Worm (Caenorhabditis elegans) whole organism, late embryonic: ENCODE data around the gene C26B9.5.
A peak's percentile ranks its signal among the peaks of the same experiment; 100 is the strongest.

ENCODE experiments used
- C08G9.2 ChIP-seq: sonication (generic microtip); optimal IDR thresholded peaks from 2 replicates; lab custom pipeline; 2016; ENCODE audit warnings: mild to moderate bottlenecking, missing genetic modification characterization, moderate library complexity, missing compliant biosample characterization
- C38D4.7 ChIP-seq: fragments of 200-800 bp; sonication (Bioruptor generic); optimal IDR thresholded peaks from 2 replicates; lab custom pipeline; 2018; ENCODE audit warnings: mild to moderate bottlenecking, missing genetic modification characterization, moderate library complexity, missing compliant biosample characterization
- F13H6.1 ChIP-seq: sonication (generic microtip); optimal IDR thresholded peaks from 2 replicates; lab custom pipeline; 2016; ENCODE audit warnings: missing genetic modification characterization, missing compliant biosample characterization
- K09A11.1 ChIP-seq: sonication (generic microtip); optimal IDR thresholded peaks from 2 replicates; lab custom pipeline; 2017; ENCODE audit warnings: antibody characterized with exemption, mild to moderate bottlenecking, missing genetic modification characterization, missing compliant biosample characterization; ENCODE audit not compliant: insufficient read depth
- T23F11.4 ChIP-seq: fragments of 200-800 bp; sonication (Bioruptor generic); optimal IDR thresholded peaks from 2 replicates; lab custom pipeline; 2018; ENCODE audit warnings: mild to moderate bottlenecking, missing genetic modification characterization, missing compliant biosample characterization
- Y22D7AL.16 ChIP-seq: sonication (generic microtip); optimal IDR thresholded peaks from 2 replicates; lab custom pipeline; 2016; ENCODE audit warnings: missing genetic modification characterization, missing compliant biosample characterization
- ama-1 ChIP-seq: fragments of 150-350 bp; optimal IDR thresholded peaks from 2 replicates; lab custom pipeline; 2014
- ceh-18 ChIP-seq: sonication (generic microtip); optimal IDR thresholded peaks from 2 replicates; lab custom pipeline; 2016; ENCODE audit warnings: missing genetic modification characterization, missing compliant biosample characterization
- ceh-2 ChIP-seq: sonication (generic microtip); optimal IDR thresholded peaks from 2 replicates; lab custom pipeline; 2016; ENCODE audit warnings: missing genotype, missing genetic modification characterization, missing compliant biosample characterization
- ceh-22 ChIP-seq: sonication (generic microtip); optimal IDR thresholded peaks from 2 replicates; lab custom pipeline; 2017; ENCODE audit warnings: missing biosample characterization, missing genetic modification characterization
- ceh-24 ChIP-seq: sonication (generic microtip); optimal IDR thresholded peaks from 2 replicates; lab custom pipeline; 2016; ENCODE audit warnings: mild to moderate bottlenecking, missing genetic modification characterization, missing compliant biosample characterization
- ceh-30 ChIP-seq: fragments of 150-350 bp; optimal IDR thresholded peaks from 2 replicates; lab custom pipeline; 2014; ENCODE audit warnings: missing biosample characterization, missing genetic modification characterization
- ceh-31 ChIP-seq: sonication (generic microtip); optimal IDR thresholded peaks from 2 replicates; lab custom pipeline; 2016; ENCODE audit warnings: missing genetic modification characterization, missing compliant biosample characterization
- ceh-34 ChIP-seq: sonication (generic microtip); optimal IDR thresholded peaks from 2 replicates; lab custom pipeline; 2016; ENCODE audit warnings: mild to moderate bottlenecking, missing genetic modification characterization, missing compliant biosample characterization
- ceh-48 ChIP-seq: sonication (generic microtip); optimal IDR thresholded peaks from 2 replicates; lab custom pipeline; 2016; ENCODE audit warnings: missing genetic modification characterization, inconsistent platforms, missing compliant biosample characterization
- che-1 ChIP-seq: sonication (generic microtip); optimal IDR thresholded peaks from 2 replicates; lab custom pipeline; 2016; ENCODE audit warnings: mild to moderate bottlenecking, missing genetic modification characterization, missing compliant biosample characterization
- dmd-4 ChIP-seq: sonication (generic microtip); optimal IDR thresholded peaks from 2 replicates; lab custom pipeline; 2016; ENCODE audit warnings: borderline replicate concordance, missing genetic modification characterization, missing compliant biosample characterization
- dve-1 ChIP-seq: sonication (generic microtip); optimal IDR thresholded peaks from 2 replicates; lab custom pipeline; 2017; ENCODE audit warnings: antibody characterized with exemption, mild to moderate bottlenecking, missing genetic modification characterization, missing compliant biosample characterization
- elt-2 ChIP-seq: sonication (generic microtip); optimal IDR thresholded peaks from 2 replicates; lab custom pipeline; 2016; ENCODE audit warnings: missing genetic modification reagents, missing genetic modification characterization, missing compliant biosample characterization
- elt-4 ChIP-seq: sonication (generic microtip); optimal IDR thresholded peaks from 2 replicates; lab custom pipeline; 2016; ENCODE audit warnings: missing genetic modification characterization, missing compliant biosample characterization
- ets-4 ChIP-seq: sonication (generic microtip); optimal IDR thresholded peaks from 2 replicates; lab custom pipeline; 2016; ENCODE audit warnings: missing genetic modification characterization, missing compliant biosample characterization
- fax-1 ChIP-seq: sonication (generic microtip); optimal IDR thresholded peaks from 2 replicates; lab custom pipeline; 2016; ENCODE audit warnings: missing genotype, missing genetic modification characterization, missing compliant biosample characterization
- gmeb-2 ChIP-seq: sonication (generic microtip); optimal IDR thresholded peaks from 2 replicates; lab custom pipeline; 2016; ENCODE audit warnings: missing genetic modification characterization, inconsistent platforms, missing compliant biosample characterization
- hlh-13 ChIP-seq: fragments of 200-800 bp; sonication (Bioruptor generic); optimal IDR thresholded peaks from 2 replicates; lab custom pipeline; 2018; ENCODE audit warnings: mild to moderate bottlenecking, missing genetic modification characterization, missing compliant biosample characterization
- hlh-30 ChIP-seq: sonication (generic microtip); optimal IDR thresholded peaks from 2 replicates; lab custom pipeline; 2017; ENCODE audit warnings: antibody characterized with exemption, missing genetic modification characterization, missing compliant biosample characterization; ENCODE audit not compliant: insufficient read depth
- hlh-8 ChIP-seq: sonication (generic microtip); optimal IDR thresholded peaks from 2 replicates; lab custom pipeline; 2016; ENCODE audit warnings: missing genotype, missing genetic modification characterization, missing compliant biosample characterization
- madf-2 ChIP-seq: sonication (generic microtip); optimal IDR thresholded peaks from 2 replicates; lab custom pipeline; 2017; ENCODE audit warnings: missing genetic modification characterization, missing compliant biosample characterization
- mec-3 ChIP-seq: sonication (generic microtip); optimal IDR thresholded peaks from 2 replicates; lab custom pipeline; 2016; ENCODE audit warnings: borderline replicate concordance, missing genetic modification characterization, missing compliant biosample characterization
- nfya-1 ChIP-seq: sonication (generic microtip); optimal IDR thresholded peaks from 2 replicates; lab custom pipeline; 2017; ENCODE audit warnings: missing genetic modification characterization, mild to moderate bottlenecking, missing compliant biosample characterization, antibody characterized with exemption, moderate library complexity
- nhr-232 ChIP-seq: sonication (generic microtip); optimal IDR thresholded peaks from 2 replicates; lab custom pipeline; 2016; ENCODE audit warnings: missing genetic modification characterization, missing compliant biosample characterization
- odd-2 ChIP-seq: sonication (generic microtip); optimal IDR thresholded peaks from 2 replicates; lab custom pipeline; 2017; ENCODE audit warnings: antibody characterized with exemption, mild to moderate bottlenecking, missing genetic modification characterization, missing compliant biosample characterization
- pat-9 ChIP-seq: fragments of 200-800 bp; sonication (Bioruptor generic); optimal IDR thresholded peaks from 2 replicates; lab custom pipeline; 2018; ENCODE audit warnings: mild to moderate bottlenecking, missing genetic modification characterization, moderate library complexity, missing compliant biosample characterization
- pha-2 ChIP-seq: sonication (generic microtip); optimal IDR thresholded peaks from 2 replicates; lab custom pipeline; 2017; ENCODE audit warnings: mild to moderate bottlenecking, missing genetic modification characterization, missing compliant biosample characterization
- pqm-1 ChIP-seq: sonication (generic microtip); optimal IDR thresholded peaks from 2 replicates; lab custom pipeline; 2016; ENCODE audit warnings: missing genetic modification characterization, missing compliant biosample characterization
- pros-1 ChIP-seq: fragments of 150-350 bp; optimal IDR thresholded peaks from 2 replicates; lab custom pipeline; 2014; ENCODE audit warnings: missing biosample characterization, missing genetic modification reagents, missing genetic modification characterization
- ref-2 ChIP-seq: sonication (generic microtip); optimal IDR thresholded peaks from 2 replicates; lab custom pipeline; 2016; ENCODE audit warnings: missing genetic modification characterization, missing compliant biosample characterization
- rnt-1 ChIP-seq: sonication (generic microtip); optimal IDR thresholded peaks from 2 replicates; lab custom pipeline; 2016; ENCODE audit warnings: missing genetic modification characterization, missing compliant biosample characterization
- sdc-2 ChIP-seq: sonication (generic microtip); optimal IDR thresholded peaks from 2 replicates; lab custom pipeline; 2016; ENCODE audit warnings: missing genotype, missing genetic modification characterization, missing compliant biosample characterization
- sox-2 ChIP-seq: fragments of 200-800 bp; sonication (Bioruptor generic); IDR thresholded peaks from 2 replicates; pipeline ENCODE4 v1.3.6; 2022; ENCODE audit warnings: missing genetic modification reagents, missing genetic modification characterization, missing compliant biosample characterization
- sox-4 ChIP-seq: sonication (generic microtip); optimal IDR thresholded peaks from 2 replicates; lab custom pipeline; 2017; ENCODE audit warnings: mild to moderate bottlenecking, missing genetic modification characterization, inconsistent platforms, missing compliant biosample characterization
- tbx-2 ChIP-seq: sonication (generic microtip); optimal IDR thresholded peaks from 2 replicates; lab custom pipeline; 2016; ENCODE audit warnings: missing genetic modification characterization, missing compliant biosample characterization
- unc-42 ChIP-seq: sonication (generic microtip); optimal IDR thresholded peaks from 2 replicates; lab custom pipeline; 2016; ENCODE audit warnings: missing genotype, missing genetic modification characterization, missing compliant biosample characterization
- unc-55 ChIP-seq: sonication (generic microtip); optimal IDR thresholded peaks from 2 replicates; lab custom pipeline; 2017; ENCODE audit warnings: missing biosample characterization, missing genetic modification reagents, missing genetic modification characterization
- unc-86 ChIP-seq: sonication (generic microtip); optimal IDR thresholded peaks from 2 replicates; lab custom pipeline; 2016; ENCODE audit warnings: missing genetic modification characterization, missing compliant biosample characterization
- zip-5 ChIP-seq: sonication (generic microtip); optimal IDR thresholded peaks from 2 replicates; lab custom pipeline; 2016; ENCODE audit warnings: missing genetic modification characterization, missing compliant biosample characterization
- ztf-16 ChIP-seq: sonication (generic microtip); optimal IDR thresholded peaks from 2 replicates; lab custom pipeline; 2017; ENCODE audit warnings: missing genetic modification characterization, missing compliant biosample characterization

Gene C26B9.5

ce11 chrX:5330765-5331164, 1.5 kb downstream of the C26B9.5 start:
- no peak for TF ChIP-seq hlh-13 (GFP tag; lab: Kevin White, UChicago)
- no peak for TF ChIP-seq dve-1 (tag; lab: Kevin White, UChicago)
- no peak for TF ChIP-seq odd-2
- no peak for TF ChIP-seq elt-2 (tag; lab: Kevin White, UChicago)
- TF ChIP-seq Y22D7AL.16 (tag; lab: Kevin White, UChicago): no peak
- TF ChIP-seq sox-4 (tag; lab: Kevin White, UChicago): no peak
- TF ChIP-seq, all 69 proteins: peak for 0

ce11 chrX:5335368-5335767, 6.1 kb downstream of the C26B9.5 start, which contains the start of gene C26B9.6:
Gene C26B9.6 (minus strand): TSS chrX:5335468.
- no peak for TF ChIP-seq nfya-1 (tag; lab: Kevin White, UChicago)
- no peak for TF ChIP-seq zip-5 (tag; lab: Kevin White, UChicago)
- no peak for TF ChIP-seq ceh-48 (tag; lab: Kevin White, UChicago)
- TF ChIP-seq nhr-232 (tag; lab: Kevin White, UChicago): no peak
- TF ChIP-seq unc-42 (tag; lab: Kevin White, UChicago): no peak
- TF ChIP-seq T23F11.4 (GFP tag; lab: Kevin White, UChicago): no peak
- no peak for TF ChIP-seq gmeb-2 (tag; lab: Kevin White, UChicago)
- no peak for TF ChIP-seq rnt-1 (tag; lab: Kevin White, UChicago)
- no peak for TF ChIP-seq ztf-16 (tag; lab: Kevin White, UChicago)
- no peak for TF ChIP-seq che-1
- no peak for TF ChIP-seq ceh-31
- no peak for TF ChIP-seq ref-2 (tag; lab: Kevin White, UChicago)
- TF ChIP-seq sdc-2: no peak
- no peak for TF ChIP-seq pat-9
- TF ChIP-seq mec-3 (tag; lab: Kevin White, UChicago): no peak
- no peak for TF ChIP-seq ama-1 (lab: Kevin White, UChicago)
- no peak for TF ChIP-seq ceh-24 (tag; lab: Kevin White, UChicago)

ce11 chrX:5336498-5336897, 7.2 kb downstream of the C26B9.5 start:
- peak; percentile 38 for TF ChIP-seq unc-86 (tag; lab: Kevin White, UChicago)
- TF ChIP-seq rnt-1 (tag; lab: Kevin White, UChicago): peak; percentile 81
- TF ChIP-seq nfya-1 (tag; lab: Kevin White, UChicago): peak; percentile 74
- TF ChIP-seq T23F11.4 (GFP tag; lab: Kevin White, UChicago): no peak
- TF ChIP-seq pqm-1 (tag; lab: Kevin White, UChicago): no peak
- no peak for TF ChIP-seq elt-4 (tag; lab: Kevin White, UChicago)
- peak; percentile 69 for TF ChIP-seq ceh-30 (tag; lab: Kevin White, UChicago)
- peak; percentile 68 for TF ChIP-seq ceh-34 (tag; lab: Kevin White, UChicago)
- TF ChIP-seq elt-2 (tag; lab: Kevin White, UChicago): peak; percentile 71
- peak; percentile 60 for TF ChIP-seq unc-55
- TF ChIP-seq fax-1 (tag; lab: Kevin White, UChicago): no peak
- peak; percentile 1 for TF ChIP-seq hlh-8 (tag; lab: Kevin White, UChicago)
- peak; percentile 53 for TF ChIP-seq sdc-2
- peak; percentile 26; the same call in 1 of the 2 replicates for TF ChIP-seq sox-2 (GFP tag; lab: Robert Waterston, UW)
- TF ChIP-seq pat-9: peak; percentile 32
- TF ChIP-seq C08G9.2 (tag; lab: Kevin White, UChicago): peak; percentile 12
- peak; percentile 91 for TF ChIP-seq hlh-30 (tag; lab: Kevin White, UChicago)
- TF ChIP-seq pha-2: peak; percentile 32
- peak; percentile 77 for TF ChIP-seq tbx-2
- TF ChIP-seq ceh-18 (tag; lab: Kevin White, UChicago): peak; percentile 38
- no peak for TF ChIP-seq ceh-24 (tag; lab: Kevin White, UChicago)
- peak; percentile 36 for TF ChIP-seq ets-4
- TF ChIP-seq ceh-31: peak; percentile 69
- peak; percentile 40 for TF ChIP-seq madf-2 (tag; lab: Kevin White, UChicago)
- TF ChIP-seq ceh-2: peak; percentile 34
- TF ChIP-seq che-1: peak; percentile 27
- peak; percentile 49 for TF ChIP-seq F13H6.1 (tag; lab: Kevin White, UChicago)
- TF ChIP-seq C38D4.7 (GFP tag; lab: Kevin White, UChicago): no peak
- TF ChIP-seq K09A11.1 (tag; lab: Kevin White, UChicago): no peak
- TF ChIP-seq dmd-4 (tag; lab: Kevin White, UChicago): peak; percentile 56
- peak; percentile 75 for TF ChIP-seq pros-1 (tag; lab: Kevin White, UChicago)
- TF ChIP-seq dve-1 (tag; lab: Kevin White, UChicago): peak; percentile 27
- no peak for TF ChIP-seq ceh-22 (tag; lab: Kevin White, UChicago)
